Worm (Caenorhabditis elegans): Measurements from ENCODE around the gene cest-24.

The cest-24 gene

ce11 chrV:6353182-6353780, 36.5 kb downstream of the cest-24 start:
- TF ChIP-seq F13H6.1 (tag; optimal IDR thresholded peaks at IDR 0.05) (peak; percentile 60), ceh-31 (tag; optimal IDR thresholded peaks at IDR 0.05) (peak; percentile 20), pros-1 (tag; optimal IDR thresholded peaks at IDR 0.05) (no peak), Y22D7AL.16 (tag; optimal IDR thresholded peaks at IDR 0.05) (no peak), eyg-1 (tag; optimal IDR thresholded peaks at IDR 0.05) (no peak)

ce11 chrV:6354202-6354601, 37.5 kb downstream of the cest-24 start:
- TF ChIP-seq ref-2 (tag; optimal IDR thresholded peaks at IDR 0.05) (peak; percentile 75), F13H6.1 (tag; optimal IDR thresholded peaks at IDR 0.05) (peak; percentile 78), ceh-2 (tag; optimal IDR thresholded peaks at IDR 0.05) (no peak), dmd-4 (tag; optimal IDR thresholded peaks at IDR 0.05; ENCODE audit: borderline replicate concordance) (peak; percentile 4)

- no peak for TF ChIP-seq che-1 (tag; optimal IDR thresholded peaks at IDR 0.05)
- no peak for TF ChIP-seq hlh-15 (tag; optimal IDR thresholded peaks at IDR 0.05)
- no peak for TF ChIP-seq sox-2 (GFP tag; IDR thresholded peaks at IDR 0.05)
- TF ChIP-seq T23F11.4 (GFP tag; optimal IDR thresholded peaks at IDR 0.05), result no peak
- TF ChIP-seq odd-2 (tag; optimal IDR thresholded peaks at IDR 0.05), result no peak
- no peak for TF ChIP-seq ama-1 (optimal IDR thresholded peaks at IDR 0.05)
- no peak for TF ChIP-seq ceh-18 (tag; optimal IDR thresholded peaks at IDR 0.05)
- no peak for TF ChIP-seq C38D4.7 (GFP tag; optimal IDR thresholded peaks at IDR 0.05)
- no peak for TF ChIP-seq pha-2 (tag; optimal IDR thresholded peaks at IDR 0.05)
- TF ChIP-seq pqm-1 (tag; optimal IDR thresholded peaks at IDR 0.05), result no peak
- no peak for TF ChIP-seq pros-1 (tag; optimal IDR thresholded peaks at IDR 0.05)
- no peak for TF ChIP-seq ceh-22 (tag; optimal IDR thresholded peaks at IDR 0.05)
- TF ChIP-seq fax-1 (tag; optimal IDR thresholded peaks at IDR 0.05), result no peak
- TF ChIP-seq ahr-1 (tag; optimal IDR thresholded peaks at IDR 0.05), result no peak
- no peak for TF ChIP-seq K02D7.2 (tag; optimal IDR thresholded peaks at IDR 0.05)
- no peak for TF ChIP-seq ref-2 (tag; optimal IDR thresholded peaks at IDR 0.05)
- no peak for TF ChIP-seq Y22D7AL.16 (tag; optimal IDR thresholded peaks at IDR 0.05)
- TF ChIP-seq pag-3 (tag; optimal IDR thresholded peaks at IDR 0.05; ENCODE audit: borderline replicate concordance), result no peak
- no peak for TF ChIP-seq zip-5 (tag; optimal IDR thresholded peaks at IDR 0.05)
- TF ChIP-seq elt-4 (tag; optimal IDR thresholded peaks at IDR 0.05), result no peak
These were observed 38.1 kb downstream of the cest-24 start for ce11 chrV:6354786-6355185.

ce11 chrV:6355412-6355811, 38.7 kb downstream of the cest-24 start:
- TF ChIP-seq madf-2 (tag; optimal IDR thresholded peaks at IDR 0.05) (no peak), F13H6.1 (tag; optimal IDR thresholded peaks at IDR 0.05) (peak; percentile 55)

- TF ChIP-seq elt-4 (tag; optimal IDR thresholded peaks at IDR 0.05), result no peak
- TF ChIP-seq elt-2 (tag; optimal IDR thresholded peaks at IDR 0.05), result peak; percentile 22
These were observed 39.3 kb downstream of the cest-24 start, which contains the start of gene bcl-11 for ce11 chrV:6355975-6356441. TSS of gene bcl-11 (plus strand) at chrV:6356025.

ce11 chrV:6357236-6357635, 40.5 kb downstream of the cest-24 start:
- peak; percentile 53 for TF ChIP-seq F13H6.1 (tag; optimal IDR thresholded peaks at IDR 0.05)
- no peak for TF ChIP-seq ceh-6 (GFP tag; optimal IDR thresholded peaks at IDR 0.05)
- no peak for TF ChIP-seq Y22D7AL.16 (tag; optimal IDR thresholded peaks at IDR 0.05)
- no peak for TF ChIP-seq hlh-13 (GFP tag; optimal IDR thresholded peaks at IDR 0.05)

- TF ChIP-seq hlh-30 (tag; optimal IDR thresholded peaks at IDR 0.05; ENCODE audit: insufficient read depth), result no peak
- no peak for TF ChIP-seq C08G9.2 (tag; optimal IDR thresholded peaks at IDR 0.05)
- TF ChIP-seq hlh-13 (GFP tag; optimal IDR thresholded peaks at IDR 0.05), result no peak
These were observed 42.0 kb downstream of the cest-24 start for ce11 chrV:6358709-6359108.
